Fruit fly (Drosophila melanogaster) whole organism, embryonic: ENCODE data around the gene CG14820.

Experiments
- Atf6 ChIP-seq: fragments of 200-800 bp; sonication (Bioruptor generic); IDR thresholded peaks from 2 replicates; pipeline ENCODE4 v1.3.6; 2022; ENCODE audit warnings: missing biosample characterization, missing genetic modification characterization
- Awh ChIP-seq: fragments of 200-800 bp; sonication (Bioruptor generic); IDR thresholded peaks from 2 replicates; pipeline ENCODE4, ENCODE4 v1.3.6; 2022; ENCODE audit warnings: missing biosample characterization, missing genetic modification characterization
- Bdp1 ChIP-seq: fragments of 200-800 bp; sonication (Bioruptor generic); optimal IDR thresholded peaks from 3 replicates; lab custom pipeline; 2016; ENCODE audit warnings: missing biosample characterization, missing genetic modification characterization
- C15 ChIP-seq: fragments of 200-800 bp; sonication (Bioruptor generic); IDR thresholded peaks from 3 replicates; pipeline ENCODE4 v1.3.6; 2022; ENCODE audit warnings: missing biosample characterization, missing genetic modification characterization
- CG11723 ChIP-seq: fragments of 200-800 bp; sonication (Bioruptor generic); optimal IDR thresholded peaks from 2 replicates; lab custom pipeline; 2017; ENCODE audit warnings: missing biosample characterization, mild to moderate bottlenecking, missing genetic modification characterization
- CG13894 ChIP-seq: fragments of 200-800 bp; sonication (Bioruptor generic); optimal IDR thresholded peaks from 3 replicates; lab custom pipeline; 2018; ENCODE audit warnings: missing biosample characterization, mild to moderate bottlenecking, missing genetic modification characterization, moderate library complexity
- CG14860 ChIP-seq: fragments of 200-800 bp; sonication (Bioruptor generic); IDR thresholded peaks from 3 replicates; pipeline ENCODE4 v1.3.6; 2022; ENCODE audit warnings: missing biosample characterization, missing genetic modification characterization; ENCODE audit not compliant: partially characterized antibody
- CG16815 ChIP-seq: fragments of 200-800 bp; sonication (Bioruptor generic); optimal IDR thresholded peaks from 3 replicates; lab custom pipeline; 2017; ENCODE audit warnings: missing biosample characterization, mild to moderate bottlenecking, missing genetic modification characterization
- CG17802 ChIP-seq: fragments of 200-800 bp; sonication (Bioruptor generic); optimal IDR thresholded peaks from 2 replicates; lab custom pipeline; 2018; ENCODE audit warnings: missing biosample characterization, mild to moderate bottlenecking, missing genetic modification characterization, moderate library complexity
- CG1792 ChIP-seq: fragments of 200-800 bp; sonication (Bioruptor generic); optimal IDR thresholded peaks from 2 replicates; lab custom pipeline; 2016; ENCODE audit warnings: missing biosample characterization, missing genetic modification characterization
- CG3163 ChIP-seq: fragments of 200-800 bp; sonication (Bioruptor generic); optimal IDR thresholded peaks from 3 replicates; lab custom pipeline; 2016; ENCODE audit warnings: missing biosample characterization, missing genetic modification characterization
- CG4328 ChIP-seq: fragments of 200-800 bp; sonication (Bioruptor generic); optimal IDR thresholded peaks from 3 replicates; lab custom pipeline; 2017; ENCODE audit warnings: missing biosample characterization, missing genetic modification reagents, missing genetic modification characterization
- CG5245 ChIP-seq: fragments of 200-800 bp; sonication (Bioruptor generic); optimal IDR thresholded peaks from 3 replicates; lab custom pipeline; 2016; ENCODE audit warnings: missing biosample characterization, missing genetic modification characterization
- CG6683 ChIP-seq: fragments of 200-800 bp; sonication (Bioruptor generic); optimal IDR thresholded peaks from 2 replicates; lab custom pipeline; 2017; ENCODE audit warnings: missing biosample characterization, mild to moderate bottlenecking, missing genetic modification characterization, missing genetic modification reagents
- CG6854 ChIP-seq: fragments of 200-800 bp; sonication (Bioruptor generic); optimal IDR thresholded peaks from 3 replicates; lab custom pipeline; 2017; ENCODE audit warnings: missing biosample characterization, mild to moderate bottlenecking, missing genetic modification characterization
- CG7271 ChIP-seq: fragments of 200-800 bp; sonication (Bioruptor generic); optimal IDR thresholded peaks from 2 replicates; lab custom pipeline; 2018; ENCODE audit warnings: missing biosample characterization, mild to moderate bottlenecking, missing genetic modification characterization, moderate library complexity
- CG7357 ChIP-seq: fragments of 200-800 bp; sonication (Bioruptor generic); IDR thresholded peaks from 3 replicates; pipeline ENCODE4 v1.3.6; 2022; ENCODE audit warnings: missing biosample characterization, missing genetic modification characterization
- CG7928 ChIP-seq: fragments of 200-800 bp; sonication (Bioruptor generic); optimal IDR thresholded peaks from 2 replicates; lab custom pipeline; 2017; ENCODE audit warnings: missing biosample characterization, mild to moderate bottlenecking, missing genetic modification characterization
- CG8281 ChIP-seq: fragments of 200-800 bp; sonication (Bioruptor generic); optimal IDR thresholded peaks from 2 replicates; lab custom pipeline; 2018; ENCODE audit warnings: missing biosample characterization, mild to moderate bottlenecking, missing genetic modification characterization, moderate library complexity
- CkIIα-i1 ChIP-seq: fragments of 200-800 bp; sonication (Bioruptor generic); IDR thresholded peaks from 2 replicates; pipeline ENCODE4 v1.3.6; 2022; ENCODE audit warnings: missing biosample characterization, missing genetic modification characterization
- Dbx ChIP-seq: fragments of 200-800 bp; sonication (Bioruptor generic); IDR thresholded peaks from 3 replicates; pipeline ENCODE4 v1.3.6; 2022; ENCODE audit warnings: missing biosample characterization, missing genetic modification characterization
- Deaf1 ChIP-seq: fragments of 200-800 bp; optimal IDR thresholded peaks from 3 replicates; lab custom pipeline; 2019; ENCODE audit warnings: missing biosample characterization, mild to moderate bottlenecking, missing genetic modification characterization, moderate library complexity
- Dek ChIP-seq: fragments of 200-800 bp; sonication (Bioruptor generic); optimal IDR thresholded peaks from 3 replicates; lab custom pipeline; 2019; ENCODE audit warnings: missing biosample characterization, mild to moderate bottlenecking, missing genetic modification characterization, moderate library complexity
- Hsf ChIP-seq: fragments of 200-800 bp; sonication (Bioruptor generic); optimal IDR thresholded peaks from 3 replicates; lab custom pipeline; 2016; ENCODE audit warnings: missing biosample characterization, missing genetic modification characterization
- Lpt ChIP-seq: fragments of >200 bp; optimal IDR thresholded peaks from 2 replicates; lab custom pipeline; 2018; ENCODE audit warnings: missing biosample characterization, missing genetic modification characterization
- Med ChIP-seq: fragments of 200-800 bp; sonication (Bioruptor generic); peaks from one replicate; lab custom pipeline; 2016; ENCODE audit warnings: missing biosample characterization, missing genetic modification characterization, mild to moderate bottlenecking, inconsistent platforms, moderate library complexity
- NFAT ChIP-seq: fragments of 200-800 bp; sonication (Bioruptor generic); IDR thresholded peaks from 2 replicates; pipeline ENCODE4 v1.3.6; 2022; ENCODE audit warnings: missing biosample characterization, missing genetic modification characterization
- NK7.1 ChIP-seq: fragments of 200-800 bp; sonication (Bioruptor generic); optimal IDR thresholded peaks from 3 replicates; lab custom pipeline; 2016; ENCODE audit warnings: missing biosample characterization, missing genetic modification characterization
- Spps ChIP-seq: fragments of 200-800 bp; sonication (Bioruptor generic); optimal IDR thresholded peaks from 2 replicates; lab custom pipeline; 2018; ENCODE audit warnings: missing biosample characterization, mild to moderate bottlenecking, missing genetic modification characterization
- Trl ChIP-seq, 3 experiments: fragments of >200 bp in 2 of 3; fragments of 200-800 bp in 1 of 3; sonication (Bioruptor generic) in 1 of 3; optimal IDR thresholded peaks; 2 replicates in 1 of 3; 3 replicates in 2 of 3; lab custom pipeline; 2016 to 2017; ENCODE audit warnings: missing biosample characterization in 1 of 3, missing genetic modification characterization in 1 of 3
- amos ChIP-seq: fragments of 200-800 bp; sonication (Bioruptor generic); IDR thresholded peaks from 2 replicates; pipeline ENCODE4 v1.3.6; 2022; ENCODE audit warnings: missing biosample characterization, missing genetic modification characterization; ENCODE audit not compliant: partially characterized antibody
- ap ChIP-seq: fragments of 200-800 bp; sonication (Bioruptor generic); IDR thresholded peaks from 2 replicates; pipeline ENCODE4 v1.3.6; 2022; ENCODE audit warnings: missing biosample characterization, missing genetic modification characterization
- caup ChIP-seq: fragments of 200-800 bp; sonication (Bioruptor generic); optimal IDR thresholded peaks from 3 replicates; lab custom pipeline; 2017; ENCODE audit warnings: missing biosample characterization, mild to moderate bottlenecking, missing genetic modification characterization, moderate library complexity; ENCODE audit not compliant: severe bottlenecking
- chinmo ChIP-seq: fragments of 200-800 bp; sonication (Bioruptor generic); IDR thresholded peaks from 4 replicates; pipeline ENCODE4 v1.3.6; 2022; ENCODE audit warnings: missing biosample characterization, missing genetic modification characterization; ENCODE audit not compliant: partially characterized antibody
- cwo ChIP-seq: fragments of 200-800 bp; sonication (Bioruptor generic); optimal IDR thresholded peaks from 3 replicates; lab custom pipeline; 2017; ENCODE audit warnings: missing biosample characterization, missing genetic modification characterization, mild to moderate bottlenecking, moderate library complexity, missing genetic modification reagents
- fd96Cb ChIP-seq: fragments of 200-800 bp; sonication (Bioruptor generic); optimal IDR thresholded peaks from 2 replicates; lab custom pipeline; 2018; ENCODE audit warnings: missing biosample characterization, mild to moderate bottlenecking, missing genetic modification characterization, moderate library complexity
- fru ChIP-seq: fragments of >200 bp; optimal IDR thresholded peaks from 2 replicates; lab custom pipeline; 2017
- gcm ChIP-seq: fragments of 200-800 bp; sonication (Bioruptor generic); optimal IDR thresholded peaks from 2 replicates; lab custom pipeline; 2019; ENCODE audit warnings: missing biosample characterization, mild to moderate bottlenecking, missing genetic modification characterization, moderate library complexity
- ham ChIP-seq: fragments of 200-800 bp; sonication (Bioruptor generic); IDR thresholded peaks from 2 replicates; pipeline ENCODE4 v1.3.6; 2022; ENCODE audit warnings: missing biosample characterization, missing genetic modification characterization
- kay ChIP-seq: fragments of 200-800 bp; sonication (Bioruptor generic); optimal IDR thresholded peaks from 2 replicates; lab custom pipeline; 2016; ENCODE audit warnings: missing biosample characterization, missing genetic modification characterization
- rib ChIP-seq: fragments of 200-800 bp; sonication (Bioruptor generic); IDR thresholded peaks from 2 replicates; pipeline ENCODE4 v1.3.6; 2022; ENCODE audit warnings: missing biosample characterization, missing genetic modification characterization
- row ChIP-seq: fragments of 200-800 bp; sonication (Bioruptor generic); IDR thresholded peaks from 3 replicates; pipeline ENCODE4 v1.3.6; 2022; ENCODE audit warnings: missing biosample characterization, missing genetic modification characterization
- scrt ChIP-seq: fragments of 200-800 bp; sonication (Bioruptor generic); optimal IDR thresholded peaks from 2 replicates; lab custom pipeline; 2018; ENCODE audit warnings: missing biosample characterization, mild to moderate bottlenecking, missing genetic modification characterization, moderate library complexity
- slbo ChIP-seq: fragments of 200-800 bp; sonication (Bioruptor generic); IDR thresholded peaks from 2 replicates; pipeline ENCODE4 v1.3.6; 2022; ENCODE audit warnings: missing biosample characterization, missing genetic modification characterization
- slp2 ChIP-seq: fragments of 200-800 bp; sonication (Bioruptor generic); optimal IDR thresholded peaks from 2 replicates; lab custom pipeline; 2016; ENCODE audit warnings: missing biosample characterization, missing genetic modification characterization
- tio ChIP-seq: fragments of 200-800 bp; sonication (Bioruptor generic); optimal IDR thresholded peaks from 2 replicates; lab custom pipeline; 2017; ENCODE audit warnings: missing biosample characterization, missing genetic modification characterization, inconsistent platforms
- toy ChIP-seq: fragments of 200-800 bp; sonication (Bioruptor generic); IDR thresholded peaks from 2 replicates; pipeline ENCODE4 v1.3.6; 2022; ENCODE audit warnings: missing biosample characterization, missing genetic modification characterization
- trem ChIP-seq: fragments of 200-800 bp; optimal IDR thresholded peaks from 3 replicates; lab custom pipeline; 2019; ENCODE audit warnings: missing biosample characterization, mild to moderate bottlenecking, missing genetic modification characterization, moderate library complexity
- trh ChIP-seq: fragments of 200-800 bp; sonication (Bioruptor generic); optimal IDR thresholded peaks from 2 replicates; lab custom pipeline; 2016; ENCODE audit warnings: missing biosample characterization, missing genetic modification characterization
- wdn ChIP-seq: fragments of 200-800 bp; sonication (Bioruptor generic); IDR thresholded peaks from 2 replicates; pipeline ENCODE4 v1.3.6; 2022; ENCODE audit warnings: missing biosample characterization, missing genetic modification characterization
- yki ChIP-seq: fragments of >200 bp; optimal IDR thresholded peaks from 3 replicates; lab custom pipeline; 2018

Gene CG14820

dm6 chr3L:6885666-6886335 lies 46.9 kb upstream of the CG14820 start (continued):
- peak; percentile 3 for TF ChIP-seq Deaf1
- TF ChIP-seq ham (GFP tag; lab: Robert Waterston, UW) = no peak
- TF ChIP-seq trh = no peak
- no peak for TF ChIP-seq Trl (optimal IDR thresholded peaks at IDR 0.05; lab: Kevin White, UChicago)
- TF ChIP-seq Trl (GFP tag; optimal IDR thresholded peaks at IDR 0.05; lab: Kevin White, UChicago) = no peak
- no peak for TF ChIP-seq ap (GFP tag; lab: Robert Waterston, UW)
- no peak for TF ChIP-seq cwo
- TF ChIP-seq amos (GFP tag; lab: Robert Waterston, UW) = no peak
- no peak for TF ChIP-seq CG3163 (GFP tag; lab: Kevin White, UChicago)
- TF ChIP-seq fd96Cb (tag; lab: Kevin White, UChicago) = peak; percentile 18
- TF ChIP-seq CG13894 (tag; lab: Kevin White, UChicago) = no peak
- TF ChIP-seq CG7357 (GFP tag; lab: Robert Waterston, UW) = no peak
- TF ChIP-seq NK7.1 (GFP tag; lab: Kevin White, UChicago) = no peak
- peak; percentile 21 for TF ChIP-seq Spps (tag; lab: Kevin White, UChicago)
- no peak for TF ChIP-seq kay (GFP tag; lab: Kevin White, UChicago)
- TF ChIP-seq CkIIα-i1 = no peak
- TF ChIP-seq Bdp1 (GFP tag; lab: Kevin White, UChicago) = no peak
- no peak for TF ChIP-seq Lpt (GFP tag; lab: Kevin White, UChicago)
- peak; percentile 36 for TF ChIP-seq gcm
- TF ChIP-seq slbo (GFP tag; lab: Robert Waterston, UW) = no peak
- no peak for TF ChIP-seq NFAT
- TF ChIP-seq tio (GFP tag; lab: Kevin White, UChicago) = peak; percentile 9
- no peak for TF ChIP-seq CG6854 (GFP tag; lab: Kevin White, UChicago)
- TF ChIP-seq rib = no peak
- TF ChIP-seq CG7271 (tag; lab: Kevin White, UChicago) = no peak
- no peak for TF ChIP-seq slp2 (GFP tag; lab: Kevin White, UChicago)
- no peak for TF ChIP-seq yki (lab: Kevin White, UChicago)
- TF ChIP-seq chinmo (GFP tag; lab: Robert Waterston, UW) = no peak
- TF ChIP-seq toy = no peak
- TF ChIP-seq row (GFP tag; lab: Robert Waterston, UW) = peak; percentile 39; the same call in 2 of the 3 replicates
- peak; percentile 33 for TF ChIP-seq trem (tag; lab: Kevin White, UChicago)
- TF ChIP-seq wdn (GFP tag; lab: Robert Waterston, UW) = no peak
- TF ChIP-seq CG17802 (tag; lab: Kevin White, UChicago) = no peak
- no peak for TF ChIP-seq Dek (tag; lab: Kevin White, UChicago)
- no peak for TF ChIP-seq CG6683 (GFP tag; lab: Kevin White, UChicago)
- no peak for TF ChIP-seq Med (GFP tag; lab: Kevin White, UChicago)
- TF ChIP-seq Awh (GFP tag; lab: Robert Waterston, UW) = no peak
- TF ChIP-seq CG11723 (GFP tag; lab: Kevin White, UChicago) = no peak
- no peak for TF ChIP-seq CG8281
- TF ChIP-seq caup (GFP tag; lab: Kevin White, UChicago) = no peak
- no peak for TF ChIP-seq C15 (GFP tag; lab: Robert Waterston, UW)
- TF ChIP-seq fru = no peak
- TF ChIP-seq Dbx (GFP tag; lab: Robert Waterston, UW) = no peak
- no peak for TF ChIP-seq Atf6
- TF ChIP-seq CG7928 = no peak
- no peak for TF ChIP-seq CG14860
- TF ChIP-seq CG1792 (GFP tag; lab: Kevin White, UChicago) = no peak
- TF ChIP-seq CG16815 (GFP tag; lab: Kevin White, UChicago) = no peak
- no peak for TF ChIP-seq CG5245
- no peak for TF ChIP-seq scrt
- TF ChIP-seq Hsf (GFP tag; lab: Kevin White, UChicago) = no peak
- TF ChIP-seq CG4328 (GFP tag; lab: Kevin White, UChicago) = no peak
